Worm (Caenorhabditis elegans) whole organism, L3 larva: ENCODE results near the gene srab-22.

ENCODE experiments used
- R02D3.7 ChIP-seq: fragments of 150-350 bp; optimal IDR thresholded peaks from 2 replicates; lab custom pipeline; 2014; ENCODE audit warnings: missing biosample characterization, missing genetic modification characterization
- ZK546.5 ChIP-seq: sonication (generic microtip); optimal IDR thresholded peaks from 2 replicates; lab custom pipeline; 2017; ENCODE audit warnings: missing biosample characterization, missing genetic modification characterization
- aly-2 ChIP-seq: fragments of 150-350 bp; optimal IDR thresholded peaks from 2 replicates; lab custom pipeline; 2014; ENCODE audit warnings: missing biosample characterization, missing genetic modification characterization
- ama-1 ChIP-seq: fragments of 150-350 bp; optimal IDR thresholded peaks from 2 replicates; lab custom pipeline; 2018
- ceh-16 ChIP-seq: sonication (generic microtip); optimal IDR thresholded peaks from 2 replicates; lab custom pipeline; 2017; ENCODE audit warnings: missing biosample characterization, missing genetic modification characterization
- ceh-28 ChIP-seq: fragments of 150-350 bp; optimal IDR thresholded peaks from 2 replicates; lab custom pipeline; 2014; ENCODE audit warnings: missing biosample characterization, missing genetic modification reagents, missing genetic modification characterization
- ceh-82 ChIP-seq: fragments of 150-350 bp; optimal IDR thresholded peaks from 2 replicates; lab custom pipeline; 2014; ENCODE audit warnings: missing biosample characterization, missing genetic modification characterization
- ceh-9 ChIP-seq: sonication (generic microtip); optimal IDR thresholded peaks from 2 replicates; lab custom pipeline; 2018; ENCODE audit warnings: missing biosample characterization, missing genetic modification characterization
- daf-12 ChIP-seq: fragments of 150-350 bp; optimal IDR thresholded peaks from 2 replicates; lab custom pipeline; 2014; ENCODE audit warnings: missing biosample characterization, missing genetic modification reagents, missing genetic modification characterization
- egl-27 ChIP-seq: sonication (generic microtip); optimal IDR thresholded peaks from 4 replicates; lab custom pipeline; 2017; ENCODE audit warnings: missing biosample characterization, missing genetic modification reagents, missing genetic modification characterization
- egl-5 ChIP-seq: fragments of 150-350 bp; optimal IDR thresholded peaks from 2 replicates; lab custom pipeline; 2017; ENCODE audit warnings: missing biosample characterization, missing genetic modification reagents, missing genetic modification characterization, inconsistent platforms
- elt-2 ChIP-seq: sonication (generic microtip); optimal IDR thresholded peaks from 2 replicates; lab custom pipeline; 2016; ENCODE audit warnings: missing genetic modification reagents, mild to moderate bottlenecking, missing genetic modification characterization, missing compliant biosample characterization
- elt-3 ChIP-seq, 3 experiments: fragments of 150-350 bp in 1 of 3; sonication (generic microtip) in 2 of 3; optimal IDR thresholded peaks; 2 replicates in 2 of 3; 4 replicates in 1 of 3; lab custom pipeline; 2014 to 2017; ENCODE audit warnings: missing biosample characterization in 3 of 3, missing genetic modification characterization in 3 of 3
- eor-1 ChIP-seq, 2 experiments: fragments of 150-350 bp; optimal IDR thresholded peaks; 2 replicates each; lab custom pipeline; 2014 to 2018; ENCODE audit warnings: missing biosample characterization in 2 of 2, missing genetic modification characterization in 2 of 2
- fkh-10 ChIP-seq: sonication (generic microtip); optimal IDR thresholded peaks from 2 replicates; lab custom pipeline; 2017; ENCODE audit warnings: missing biosample characterization, missing genetic modification reagents, missing genetic modification characterization
- fkh-2 ChIP-seq: fragments of 150-350 bp; optimal IDR thresholded peaks from 2 replicates; lab custom pipeline; 2014; ENCODE audit warnings: missing biosample characterization, missing genetic modification reagents, missing genetic modification characterization
- fos-1 ChIP-seq: fragments of 150-350 bp; optimal IDR thresholded peaks from 2 replicates; lab custom pipeline; 2014; ENCODE audit warnings: missing biosample characterization, missing genetic modification characterization
- hmg-11 ChIP-seq: sonication (generic microtip); optimal IDR thresholded peaks from 2 replicates; lab custom pipeline; 2016; ENCODE audit warnings: missing genetic modification characterization, missing compliant biosample characterization
- jun-1 ChIP-seq: fragments of 150-350 bp; optimal IDR thresholded peaks from 2 replicates; lab custom pipeline; 2014; ENCODE audit warnings: missing biosample characterization, missing genetic modification reagents, missing genetic modification characterization
- lin-39 ChIP-seq: fragments of 150-350 bp; optimal IDR thresholded peaks from 2 replicates; lab custom pipeline; 2018; ENCODE audit warnings: missing biosample characterization, missing genetic modification reagents, missing genetic modification characterization
- lsy-12 ChIP-seq: sonication (generic microtip); optimal IDR thresholded peaks from 2 replicates; lab custom pipeline; 2016; ENCODE audit warnings: mild to moderate bottlenecking, missing genetic modification characterization, missing compliant biosample characterization
- mdl-1 ChIP-seq: fragments of 150-350 bp; optimal IDR thresholded peaks from 2 replicates; lab custom pipeline; 2014; ENCODE audit warnings: missing biosample characterization, missing genetic modification characterization
- mml-1 ChIP-seq: fragments of 150-350 bp; sonication (generic microtip); optimal IDR thresholded peaks from 3 replicates; lab custom pipeline; 2014; ENCODE audit warnings: missing biosample characterization, missing genetic modification characterization
- nfya-1 ChIP-seq: sonication (generic microtip); optimal IDR thresholded peaks from 2 replicates; lab custom pipeline; 2017; ENCODE audit warnings: missing genetic modification characterization, mild to moderate bottlenecking, missing compliant biosample characterization, antibody characterized with exemption, moderate library complexity; ENCODE audit not compliant: insufficient read depth
- nhr-11 ChIP-seq: fragments of 150-350 bp; optimal IDR thresholded peaks from 2 replicates; lab custom pipeline; 2014; ENCODE audit warnings: missing biosample characterization, missing genetic modification characterization
- nhr-12 ChIP-seq: fragments of 150-350 bp; optimal IDR thresholded peaks from 2 replicates; lab custom pipeline; 2014; ENCODE audit warnings: missing biosample characterization, missing genetic modification characterization
- nhr-23 ChIP-seq: fragments of 150-350 bp; optimal IDR thresholded peaks from 2 replicates; lab custom pipeline; 2014; ENCODE audit warnings: missing biosample characterization, missing genetic modification reagents, missing genetic modification characterization
- nhr-237 ChIP-seq: fragments of 150-350 bp; optimal IDR thresholded peaks from 2 replicates; lab custom pipeline; 2014; ENCODE audit warnings: missing biosample characterization, missing genetic modification characterization
- nhr-25 ChIP-seq: sonication (generic microtip); optimal IDR thresholded peaks from 2 replicates; lab custom pipeline; 2017; ENCODE audit warnings: missing biosample characterization, missing genetic modification characterization
- nhr-28 ChIP-seq: fragments of 150-350 bp; optimal IDR thresholded peaks from 2 replicates; lab custom pipeline; 2014; ENCODE audit warnings: missing biosample characterization, missing genetic modification characterization
- nhr-43 ChIP-seq: sonication (generic microtip); optimal IDR thresholded peaks from 2 replicates; lab custom pipeline; 2016; ENCODE audit warnings: mild to moderate bottlenecking, missing genetic modification characterization, missing compliant biosample characterization; ENCODE audit not compliant: poor library complexity, severe bottlenecking
- nhr-67 ChIP-seq: fragments of 150-350 bp; optimal IDR thresholded peaks from 2 replicates; lab custom pipeline; 2014; ENCODE audit warnings: missing biosample characterization, missing genetic modification characterization
- nhr-76 ChIP-seq: fragments of 150-350 bp; sonication (generic microtip); optimal IDR thresholded peaks from 5 replicates; lab custom pipeline; 2014; ENCODE audit warnings: missing biosample characterization, missing genetic modification characterization
- nhr-77 ChIP-seq: fragments of 150-350 bp; optimal IDR thresholded peaks from 2 replicates; lab custom pipeline; 2014; ENCODE audit warnings: missing biosample characterization, missing genetic modification characterization
- pha-4 ChIP-seq: fragments of 150-350 bp; optimal IDR thresholded peaks from 2 replicates; lab custom pipeline; 2014; ENCODE audit warnings: missing biosample characterization, missing genetic modification reagents, missing genetic modification characterization
- pqm-1 ChIP-seq: fragments of 150-350 bp; optimal IDR thresholded peaks from 2 replicates; lab custom pipeline; 2017; ENCODE audit warnings: missing biosample characterization, missing genetic modification characterization, inconsistent platforms
- sea-2 ChIP-seq: fragments of 150-350 bp; sonication (generic microtip); optimal IDR thresholded peaks from 4 replicates; lab custom pipeline; 2014; ENCODE audit warnings: missing biosample characterization, missing genetic modification reagents, missing genetic modification characterization
- skn-1 ChIP-seq: fragments of 150-350 bp; optimal IDR thresholded peaks from 2 replicates; lab custom pipeline; 2014; ENCODE audit warnings: missing biosample characterization, missing genetic modification characterization
- snpc-4 ChIP-seq: fragments of 150-350 bp; optimal IDR thresholded peaks from 2 replicates; lab custom pipeline; 2014; ENCODE audit warnings: missing biosample characterization, missing genetic modification characterization
- tbx-2 ChIP-seq: sonication (generic microtip); optimal IDR thresholded peaks from 2 replicates; lab custom pipeline; 2016; ENCODE audit warnings: mild to moderate bottlenecking, missing genetic modification characterization, missing compliant biosample characterization
- unc-39 ChIP-seq: sonication (generic microtip); optimal IDR thresholded peaks from 4 replicates; lab custom pipeline; 2017; ENCODE audit warnings: missing biosample characterization, missing genetic modification characterization
- unc-62 ChIP-seq: fragments of 150-350 bp; sonication (generic microtip); optimal IDR thresholded peaks from 4 replicates; lab custom pipeline; 2014; ENCODE audit warnings: missing biosample characterization, missing genetic modification reagents, missing genetic modification characterization
- zag-1 ChIP-seq: fragments of 150-350 bp; optimal IDR thresholded peaks from 2 replicates; lab custom pipeline; 2014; ENCODE audit warnings: missing biosample characterization, missing genetic modification characterization
- ztf-11 ChIP-seq: fragments of 150-350 bp; optimal IDR thresholded peaks from 2 replicates; lab custom pipeline; 2014; ENCODE audit warnings: missing biosample characterization, missing genetic modification characterization
- ztf-4 ChIP-seq: fragments of 150-350 bp; optimal IDR thresholded peaks from 2 replicates; lab custom pipeline; 2014; ENCODE audit warnings: missing biosample characterization, missing genetic modification characterization

The srab-22 gene

ce11 chrV:3426076-3426475 is at the start of gene srab-22:
Gene srab-22, plus strand, starts transcription at chrV:3426376.
- TF ChIP-seq unc-62 (GFP tag; lab: Kevin White, UChicago): no peak
- TF ChIP-seq ztf-11 (tag; lab: Kevin White, UChicago): no peak
- no peak for TF ChIP-seq nfya-1
- TF ChIP-seq nhr-12 (tag; lab: Kevin White, UChicago): no peak
- no peak for TF ChIP-seq ceh-28

ce11 chrV:3376973-3377372 is 49.2 kb upstream of the srab-22 start, which contains the start of gene srbc-2:
Gene srbc-2, minus strand, starts transcription at chrV:3377073.
- TF ChIP-seq ceh-82 (tag; lab: Kevin White, UChicago) (no peak), elt-2 (no peak), eor-1 (tag; optimal IDR thresholded peaks at IDR 0.05; lab: Kevin White, UChicago) (no peak), ztf-4 (tag; lab: Kevin White, UChicago) (no peak), nhr-25 (no peak), aly-2 (tag; lab: Kevin White, UChicago) (no peak), ama-1 (lab: Kevin White, UChicago) (no peak), skn-1 (tag; lab: Kevin White, UChicago) (no peak), egl-27 (tag; lab: Kevin White, UChicago) (no peak), fos-1 (tag; lab: Kevin White, UChicago) (no peak), fkh-10 (GFP tag; lab: Kevin White, UChicago) (no peak), nhr-28 (tag; lab: Kevin White, UChicago) (no peak), sea-2 (GFP tag; lab: Kevin White, UChicago) (no peak), nhr-237 (tag; lab: Kevin White, UChicago) (no peak), mdl-1 (tag; lab: Kevin White, UChicago) (no peak), nfya-1 (no peak), pha-4 (tag; lab: Kevin White, UChicago) (no peak), fkh-2 (tag; lab: Kevin White, UChicago) (no peak)

ce11 chrV:3388299-3388698 is 37.9 kb upstream of the srab-22 start:
- TF ChIP-seq ceh-28: peak; percentile 36
- peak; percentile 62 for TF ChIP-seq pqm-1 (tag; lab: Kevin White, UChicago)
- TF ChIP-seq nfya-1: no peak
- peak; percentile 64 for TF ChIP-seq elt-2
- TF ChIP-seq lsy-12 (tag; lab: Kevin White, UChicago): no peak
- TF ChIP-seq jun-1 (tag; lab: Kevin White, UChicago): peak; percentile 17
- TF ChIP-seq lin-39: peak; percentile 3
- peak; percentile 31 for TF ChIP-seq nhr-23 (tag; lab: Kevin White, UChicago)
- TF ChIP-seq snpc-4 (tag; lab: Kevin White, UChicago): no peak

ce11 chrV:3391005-3391404 is 35.2 kb upstream of the srab-22 start:
- no peak for TF ChIP-seq unc-39 (tag; lab: Kevin White, UChicago)
- no peak for TF ChIP-seq pqm-1 (tag; lab: Kevin White, UChicago)
- peak; percentile 61 for TF ChIP-seq tbx-2 (tag; lab: Kevin White, UChicago)
- TF ChIP-seq ceh-82 (tag; lab: Kevin White, UChicago): no peak
- no peak for TF ChIP-seq nhr-67 (tag; lab: Kevin White, UChicago)
- TF ChIP-seq fkh-2 (tag; lab: Kevin White, UChicago): no peak
- no peak for TF ChIP-seq fos-1 (tag; lab: Kevin White, UChicago)
- TF ChIP-seq ztf-4 (tag; lab: Kevin White, UChicago): no peak
- TF ChIP-seq lin-39: peak; percentile 43
- peak; percentile 29 for TF ChIP-seq nhr-76 (tag; lab: Kevin White, UChicago)
- no peak for TF ChIP-seq nhr-12 (tag; lab: Kevin White, UChicago)
- TF ChIP-seq skn-1 (tag; lab: Kevin White, UChicago): no peak
- TF ChIP-seq pha-4 (tag; lab: Kevin White, UChicago): no peak
- no peak for TF ChIP-seq ceh-9 (tag; lab: Kevin White, UChicago)
- no peak for TF ChIP-seq zag-1 (tag; lab: Kevin White, UChicago)
- no peak for TF ChIP-seq daf-12 (tag; lab: Kevin White, UChicago)
- no peak for TF ChIP-seq mml-1 (tag; lab: Kevin White, UChicago)
- no peak for TF ChIP-seq eor-1 (tag; optimal IDR thresholded peaks at IDR 0.05; lab: Kevin White, UChicago)
- peak; percentile 73 for TF ChIP-seq egl-5 (tag; lab: Kevin White, UChicago)
- no peak for TF ChIP-seq nhr-237 (tag; lab: Kevin White, UChicago)
- peak; percentile 85 for TF ChIP-seq nfya-1
- peak; percentile 13 for TF ChIP-seq R02D3.7 (tag; lab: Kevin White, UChicago)
- TF ChIP-seq ztf-11 (tag; lab: Kevin White, UChicago): no peak
- peak; percentile 95 for TF ChIP-seq nhr-23 (tag; lab: Kevin White, UChicago)
- TF ChIP-seq lsy-12 (tag; lab: Kevin White, UChicago): peak; percentile 28
- no peak for TF ChIP-seq egl-27 (tag; lab: Kevin White, UChicago)
- no peak for TF ChIP-seq ZK546.5 (tag; lab: Kevin White, UChicago)
- peak; percentile 98 for TF ChIP-seq nhr-25
- no peak for TF ChIP-seq nhr-77 (tag; lab: Kevin White, UChicago)
- TF ChIP-seq hmg-11 (tag; lab: Kevin White, UChicago): peak; percentile 21
- TF ChIP-seq aly-2 (tag; lab: Kevin White, UChicago): no peak
- no peak for TF ChIP-seq nhr-28 (tag; lab: Kevin White, UChicago)
- TF ChIP-seq elt-3 (tag; optimal IDR thresholded peaks at IDR 0.05; lab: Kevin White, UChicago): no peak
- peak; percentile 66 for TF ChIP-seq nhr-11 (tag; lab: Kevin White, UChicago)
- TF ChIP-seq fkh-10 (GFP tag; lab: Kevin White, UChicago): no peak
- peak; percentile 94 for TF ChIP-seq nhr-43
- no peak for TF ChIP-seq ceh-16 (tag; lab: Kevin White, UChicago)
